Worm (Caenorhabditis elegans) whole organism, midembryonic: Measurements from ENCODE around the gene mrps-11.

Source experiments
- cog-1 ChIP-seq: sonication (generic microtip); optimal IDR thresholded peaks from 2 replicates; lab custom pipeline; 2016; ENCODE audit warnings: missing genetic modification characterization, missing compliant biosample characterization
- klf-2 ChIP-seq: fragments of 200-800 bp; sonication (Bioruptor generic); conservative IDR thresholded peaks from 2 replicates; pipeline ENCODE4 v1.3.6; 2022; ENCODE audit warnings: missing genetic modification reagents, missing genetic modification characterization, missing compliant biosample characterization
- ref-1 ChIP-seq: fragments of 200-800 bp; sonication (Bioruptor generic); conservative IDR thresholded peaks from 2 replicates; pipeline ENCODE4 v1.3.6; 2022; ENCODE audit warnings: missing genetic modification reagents, missing genetic modification characterization, missing compliant biosample characterization
- ztf-29 ChIP-seq: fragments of 200-800 bp; sonication (Bioruptor generic); IDR thresholded peaks from 2 replicates; pipeline ENCODE4 v1.3.6; 2022; ENCODE audit warnings: missing genetic modification reagents, missing genetic modification characterization, missing compliant biosample characterization

- TF ChIP-seq ref-1 (GFP tag; lab: Robert Waterston, UW) (no peak), klf-2 (no peak), cog-1 (tag; lab: Kevin White, UChicago) (no peak), ztf-29 (GFP tag; lab: Robert Waterston, UW) (no peak)
These were observed 19.1 kb downstream of the mrps-11 start for ce11 chrV:12475360-12475759.
